Worm (Caenorhabditis elegans) whole organism, L4/young adult: ENCODE results near the gene ZK822.1.

Experiments used
- W03F9.2 ChIP-seq: fragments of 150-350 bp; optimal IDR thresholded peaks from 2 replicates; lab custom pipeline; 2014; ENCODE audit warnings: missing biosample characterization, missing genetic modification characterization
- dao-5 ChIP-seq: sonication (generic microtip); optimal IDR thresholded peaks from 2 replicates; lab custom pipeline; 2016; ENCODE audit warnings: missing genotype, missing genetic modification characterization, moderate library complexity, missing compliant biosample characterization
- him-1 ChIP-seq: sonication (generic microtip); optimal IDR thresholded peaks from 2 replicates; lab custom pipeline; 2016; ENCODE audit warnings: missing genotype, missing genetic modification reagents, missing genetic modification characterization, missing compliant biosample characterization

DNA sequence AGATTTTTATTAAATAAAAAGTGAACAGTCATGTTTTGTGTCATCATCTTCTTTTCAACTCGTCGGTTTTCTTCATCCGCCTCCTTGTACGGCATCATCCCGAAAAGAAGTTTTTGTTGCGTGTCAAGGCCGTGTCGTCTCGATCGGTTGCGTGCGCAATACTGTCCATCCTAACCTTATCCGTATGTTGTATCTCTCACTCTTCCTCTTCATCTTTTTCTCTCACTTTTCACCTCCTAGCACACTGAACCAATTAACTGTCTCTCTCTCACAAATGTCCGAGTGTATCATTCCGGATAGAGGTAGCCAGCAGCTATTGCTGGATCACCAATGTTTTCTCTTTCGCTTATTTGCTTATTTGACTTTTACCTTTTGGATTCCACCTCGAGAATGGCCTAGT is 38.5 kb downstream of the ZK822.1 start:
- TF ChIP-seq dao-5 = no peak
- no peak for TF ChIP-seq him-1 (tag; lab: Kevin White, UChicago)
- TF ChIP-seq W03F9.2 (tag; lab: Kevin White, UChicago) = no peak
